Worm (Caenorhabditis elegans) whole organism, young adult: Measurements from ENCODE around the gene F18G5.1.

ENCODE experiments used
- F39B2.1 ChIP-seq: fragments of 200-800 bp; sonication (Bioruptor generic); IDR thresholded peaks from 2 replicates; pipeline ENCODE4 v1.3.6; 2022; ENCODE audit warnings: missing genetic modification reagents, missing genetic modification characterization, missing compliant biosample characterization
- F49E8.2 ChIP-seq: sonication (generic microtip); optimal IDR thresholded peaks from 3 replicates; lab custom pipeline; 2017; ENCODE audit warnings: missing genetic modification characterization, mild to moderate bottlenecking, missing compliant biosample characterization, antibody characterized with exemption, moderate library complexity; ENCODE audit not compliant: insufficient read depth
- ama-1 ChIP-seq, 3 experiments: fragments of 150-350 bp in 1 of 3; sonication (generic microtip) in 2 of 3; optimal IDR thresholded peaks; 2 replicates each; lab custom pipeline; 2014 to 2018; ENCODE audit warnings: missing biosample characterization in 2 of 3, missing genetic modification characterization in 2 of 3, missing genetic modification reagents in 2 of 3
- athp-1 ChIP-seq: sonication (generic microtip); optimal IDR thresholded peaks from 2 replicates; lab custom pipeline; 2017; ENCODE audit warnings: mild to moderate bottlenecking, missing genetic modification characterization, missing compliant biosample characterization
- bed-2 ChIP-seq: fragments of 200-800 bp; sonication (Bioruptor generic); IDR thresholded peaks from 2 replicates; pipeline ENCODE4 v1.3.6; 2022; ENCODE audit warnings: missing genetic modification reagents, missing genetic modification characterization, missing compliant biosample characterization
- ceh-100 ChIP-seq: fragments of 200-800 bp; sonication (Bioruptor generic); IDR thresholded peaks from 2 replicates; pipeline ENCODE4 v1.3.6; 2022; ENCODE audit warnings: missing genetic modification reagents, missing genetic modification characterization, missing compliant biosample characterization
- ekl-4 ChIP-seq: fragments of 200-800 bp; sonication (Bioruptor generic); IDR thresholded peaks from 2 replicates; pipeline ENCODE4 v1.3.6; 2022; ENCODE audit warnings: missing genetic modification reagents, missing genetic modification characterization, missing compliant biosample characterization
- pha-4 ChIP-seq: fragments of 150-350 bp; sonication (generic microtip); optimal IDR thresholded peaks from 2 replicates; lab custom pipeline; 2014; ENCODE audit warnings: missing biosample characterization, missing genetic modification reagents, missing genetic modification characterization
- snpc-4 ChIP-seq, 5 experiments: fragments of 150-350 bp in 1 of 5; sonication (generic microtip) in 4 of 5; optimal IDR thresholded peaks; 2 replicates each; lab custom pipeline; 2014 to 2018; ENCODE audit warnings: missing genetic modification characterization in 5 of 5, missing biosample characterization in 3 of 5, antibody characterized with exemption in 2 of 5, mild to moderate bottlenecking in 2 of 5, missing compliant biosample characterization in 2 of 5, missing genotype in 2 of 5, moderate library complexity in 2 of 5, missing genetic modification reagents in 1 of 5
- sptf-2 ChIP-seq: fragments of 200-800 bp; sonication (Bioruptor generic); optimal IDR thresholded peaks from 2 replicates; lab custom pipeline; 2018; ENCODE audit warnings: mild to moderate bottlenecking, missing genetic modification characterization, missing compliant biosample characterization

DNA sequence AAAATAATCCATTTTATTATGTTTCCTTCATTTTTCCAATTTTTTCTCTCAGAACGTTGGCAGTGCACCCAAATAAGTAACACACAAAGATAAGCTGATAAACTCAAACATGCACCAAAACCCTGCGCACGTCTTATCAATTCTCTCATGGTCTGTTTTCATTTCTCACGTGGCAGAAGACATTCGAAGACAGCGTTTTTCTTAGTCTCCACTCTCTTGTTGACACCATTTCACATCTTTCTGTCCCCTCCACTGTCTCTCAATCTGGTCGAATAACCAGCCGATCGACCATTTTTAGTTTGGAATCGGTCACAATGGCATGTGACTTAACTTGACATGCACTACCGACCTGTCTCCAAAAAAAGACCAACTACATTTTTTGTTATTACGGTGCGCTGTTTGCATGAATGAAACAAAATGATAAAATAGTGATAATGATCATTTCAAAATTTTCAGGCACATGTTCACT, 45.7 kb upstream of the F18G5.1 start, which contains the start of gene C35B8.3:
- no peak for TF ChIP-seq ama-1 (optimal IDR thresholded peaks at IDR 0.05; lab: Kevin White, UChicago)
- TF ChIP-seq ama-1 (GFP tag; optimal IDR thresholded peaks at IDR 0.05; lab: Kevin White, UChicago) = no peak
- TF ChIP-seq athp-1 (tag; lab: Kevin White, UChicago) = no peak
- no peak for TF ChIP-seq F39B2.1 (GFP tag; lab: Robert Waterston, UW)
- no peak for TF ChIP-seq F49E8.2
- no peak for TF ChIP-seq bed-2 (GFP tag; lab: Robert Waterston, UW)
- TF ChIP-seq ekl-4 (GFP tag; lab: Robert Waterston, UW) = no peak
- no peak for TF ChIP-seq pha-4 (tag; lab: Kevin White, UChicago)
- no peak for TF ChIP-seq ceh-100 (GFP tag; lab: Robert Waterston, UW)
- no peak for TF ChIP-seq snpc-4 (GFP tag; optimal IDR thresholded peaks at IDR 0.05; lab: Kevin White, UChicago)
- no peak for TF ChIP-seq snpc-4 (tag; optimal IDR thresholded peaks at IDR 0.05; lab: Kevin White, UChicago)
- no peak for TF ChIP-seq sptf-2 (GFP tag; lab: Kevin White, UChicago)
